Worm (Caenorhabditis elegans): Measurements from ENCODE around the gene fbxa-147.

ce11 chrV:14680014-14680413 lies 36.3 kb upstream of the fbxa-147 start, which contains the start of gene C47E8.3:
- TF ChIP-seq unc-62 (GFP tag; optimal IDR thresholded peaks at IDR 0.05) (no peak), ceh-82 (tag; optimal IDR thresholded peaks at IDR 0.05) (no peak), mdl-1 (tag; optimal IDR thresholded peaks at IDR 0.05) (no peak), nhr-11 (tag; optimal IDR thresholded peaks at IDR 0.05) (no peak), lsy-2 (tag; optimal IDR thresholded peaks at IDR 0.05) (no peak), ama-1 (optimal IDR thresholded peaks at IDR 0.05) (no peak), C34F6.9 (tag; optimal IDR thresholded peaks at IDR 0.05) (no peak), unc-55 (GFP tag; optimal IDR thresholded peaks at IDR 0.05) (no peak), ztf-11 (tag; optimal IDR thresholded peaks at IDR 0.05) (no peak), nhr-23 (tag; optimal IDR thresholded peaks at IDR 0.05) (no peak), nhr-12 (tag; optimal IDR thresholded peaks at IDR 0.05) (no peak), ZK546.5 (tag; optimal IDR thresholded peaks at IDR 0.05) (no peak)
